Fruit fly (Drosophila melanogaster): ENCODE results near the gene CG42460.

CG42460 gene

dm6 chr2L:3338566-3339215, 49.6 kb downstream of the CG42460 start (continued):
- peak; percentile 56 for TF ChIP-seq Lhr (GFP tag; optimal IDR thresholded peaks at IDR 0.05)
- TF ChIP-seq dimm (GFP tag; IDR thresholded peaks at IDR 0.05) = 0 out of 2 replicates have a peak, but pooled peaks have one; percentile 10
- TF ChIP-seq CG4282 (GFP tag; optimal IDR thresholded peaks at IDR 0.05) = peak; percentile 45
- TF ChIP-seq CG15514 (GFP tag; optimal IDR thresholded peaks at IDR 0.05) = no peak
- peak; percentile 33; the same call in 1 of the 3 replicates for TF ChIP-seq CG2889 (GFP tag; IDR thresholded peaks at IDR 0.05)
- TF ChIP-seq Opbp (GFP tag; IDR thresholded peaks at IDR 0.05; ENCODE audit: partially characterized antibody) = no peak
- no peak for TF ChIP-seq nau (GFP tag; optimal IDR thresholded peaks at IDR 0.05)
- peak; percentile 75 for TF ChIP-seq cg (GFP tag; optimal IDR thresholded peaks at IDR 0.05)
- TF ChIP-seq ash1 (GFP tag; optimal IDR thresholded peaks at IDR 0.05) = no peak
- TF ChIP-seq gce (GFP tag; IDR thresholded peaks at IDR 0.05) = peak; percentile 68; the same call in 1 of the 3 replicates
- no peak for TF ChIP-seq CG13894 (tag; optimal IDR thresholded peaks at IDR 0.05)
- no peak for TF ChIP-seq hbn (GFP tag; IDR thresholded peaks at IDR 0.05; ENCODE audit: partially characterized antibody)
- peak; percentile 87 for TF ChIP-seq Optix (GFP tag; IDR thresholded peaks at IDR 0.05)
- peak; percentile 41 for TF ChIP-seq Hmr (GFP tag; optimal IDR thresholded peaks at IDR 0.05)
- peak; percentile 64; the same call in 1 of the 3 replicates for TF ChIP-seq Mrtf (GFP tag; IDR thresholded peaks at IDR 0.05)
- peak; percentile 61 for TF ChIP-seq ab (GFP tag; optimal IDR thresholded peaks at IDR 0.05)
- peak; percentile 79 for TF ChIP-seq CG3163 (GFP tag; optimal IDR thresholded peaks at IDR 0.05)
- TF ChIP-seq CG15073 (GFP tag; optimal IDR thresholded peaks at IDR 0.05) = peak; percentile 41
- TF ChIP-seq Bgb (GFP tag; IDR thresholded peaks at IDR 0.05; ENCODE audit: partially characterized antibody) = no peak
- peak in 1 of 2 experiments; percentile 1 for TF ChIP-seq Trl (optimal IDR thresholded peaks at IDR 0.05)
- TF ChIP-seq Trl (GFP tag; optimal IDR thresholded peaks at IDR 0.05) = peak; percentile 83
- no peak for TF ChIP-seq h (optimal IDR thresholded peaks at IDR 0.05)
- peak; percentile 81 for TF ChIP-seq ems (GFP tag; optimal IDR thresholded peaks at IDR 0.05)
- TF ChIP-seq Camta (GFP tag; optimal IDR thresholded peaks at IDR 0.05) = peak; percentile 87
- peak; percentile 25 for TF ChIP-seq CG13775 (GFP tag; optimal IDR thresholded peaks at IDR 0.05)
- peak; percentile 50; the same call in 1 of the 2 replicates for TF ChIP-seq dan (GFP tag; IDR thresholded peaks at IDR 0.05)
- TF ChIP-seq CG2116 (GFP tag; optimal IDR thresholded peaks at IDR 0.05) = peak; percentile 5
- no peak for TF ChIP-seq caup (GFP tag; optimal IDR thresholded peaks at IDR 0.05; ENCODE audit: severe bottlenecking)
- TF ChIP-seq CG18599 (GFP tag; optimal IDR thresholded peaks at IDR 0.05) = peak; percentile 69
- TF ChIP-seq Atf3 (GFP tag; optimal IDR thresholded peaks at IDR 0.05) = peak; percentile 91
- peak; percentile 62 for TF ChIP-seq repo (GFP tag; optimal IDR thresholded peaks at IDR 0.05)
- TF ChIP-seq aop (GFP tag; IDR thresholded peaks at IDR 0.05) = 0 out of 2 replicates have a peak, but pooled peaks have one; percentile 7
- TF ChIP-seq twi (tag; optimal IDR thresholded peaks at IDR 0.05) = peak; percentile 53
- peak; percentile 83; the same call in 2 of the 3 replicates for TF ChIP-seq H15 (GFP tag; IDR thresholded peaks at IDR 0.05)
- TF ChIP-seq CG7556 (GFP tag; optimal IDR thresholded peaks at IDR 0.05) = peak; percentile 64
- TF ChIP-seq CG8290 (GFP tag; optimal IDR thresholded peaks at IDR 0.05) = peak; percentile 72
- TF ChIP-seq CG8290 (tag; optimal IDR thresholded peaks at IDR 0.05) = no peak
- TF ChIP-seq Aef1 (GFP tag; IDR thresholded peaks at IDR 0.05) = peak; percentile 55; the same call in 2 of the 3 replicates
- TF ChIP-seq CG17385 (GFP tag; optimal IDR thresholded peaks at IDR 0.05) = peak; percentile 66
- peak; percentile 74 for TF ChIP-seq pb (GFP tag; optimal IDR thresholded peaks at IDR 0.05)
- peak; percentile 68; the same call in 1 of the 2 replicates for TF ChIP-seq ranshi (GFP tag; IDR thresholded peaks at IDR 0.05)
- peak; percentile 87 for TF ChIP-seq CG9609 (GFP tag; optimal IDR thresholded peaks at IDR 0.05)
- peak; percentile 65 for TF ChIP-seq Nf-YA (GFP tag; IDR thresholded peaks at IDR 0.05)
- peak; percentile 76 for TF ChIP-seq CG10959 (GFP tag; IDR thresholded peaks at IDR 0.05)
- TF ChIP-seq Meics (GFP tag; optimal IDR thresholded peaks at IDR 0.05) = no peak
- peak; percentile 70 for TF ChIP-seq HmgD (GFP tag; optimal IDR thresholded peaks at IDR 0.05)
- peak; percentile 58 for TF ChIP-seq CG18476 (GFP tag; optimal IDR thresholded peaks at IDR 0.05)
- peak; percentile 93 for TF ChIP-seq CG8944 (GFP tag; optimal IDR thresholded peaks at IDR 0.05)
- TF ChIP-seq en (GFP tag; optimal IDR thresholded peaks at IDR 0.05) = peak; percentile 71
- TF ChIP-seq sim (GFP tag; IDR thresholded peaks at IDR 0.05) = peak; percentile 68
- TF ChIP-seq Ptx1 (GFP tag; IDR thresholded peaks at IDR 0.05) = peak; percentile 80
